Worm (Caenorhabditis elegans) whole organism, L3 larva: ENCODE measurements around the gene T26A5.2.

Experiments
- elt-3 ChIP-seq, 3 experiments: fragments of 150-350 bp in 1 of 3; sonication (generic microtip) in 2 of 3; optimal IDR thresholded peaks; 2 replicates in 2 of 3; 4 replicates in 1 of 3; lab custom pipeline; 2014 to 2017; ENCODE audit warnings: missing biosample characterization in 3 of 3, missing genetic modification characterization in 3 of 3
- mdl-1 ChIP-seq: fragments of 150-350 bp; optimal IDR thresholded peaks from 2 replicates; lab custom pipeline; 2014; ENCODE audit warnings: missing biosample characterization, missing genetic modification characterization
- nhr-77 ChIP-seq: fragments of 150-350 bp; optimal IDR thresholded peaks from 2 replicates; lab custom pipeline; 2014; ENCODE audit warnings: missing biosample characterization, missing genetic modification characterization

DNA sequence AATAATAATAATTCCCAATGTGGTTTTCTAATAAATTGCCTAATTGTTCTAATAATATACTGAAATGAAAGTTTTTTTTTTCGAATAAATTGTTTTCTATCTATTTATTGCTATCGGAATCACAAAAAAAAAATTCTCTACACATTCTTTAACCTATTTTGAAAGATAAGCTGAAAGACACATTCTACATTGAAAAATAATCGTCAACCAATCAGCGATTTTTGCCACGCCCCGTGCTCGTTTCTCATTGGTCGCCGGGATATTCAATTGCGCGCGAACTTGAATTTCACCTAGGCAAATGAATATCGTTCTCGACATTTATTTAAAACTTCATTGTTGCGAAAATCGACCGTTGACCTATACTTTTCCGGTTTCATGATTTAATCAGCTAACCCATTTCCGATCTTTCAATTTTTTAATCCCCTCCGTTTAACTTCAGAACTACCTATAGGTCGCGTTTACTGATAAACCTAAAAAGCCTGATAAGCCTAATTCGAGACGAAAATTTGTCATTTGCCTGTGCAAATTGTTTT lies 33.0 kb downstream of the T26A5.2 start, which contains the start of gene F23F12.3:
- TF ChIP-seq elt-3 (tag; optimal IDR thresholded peaks at IDR 0.05; lab: Kevin White, UChicago) (no peak), mdl-1 (tag; lab: Kevin White, UChicago) (no peak), nhr-77 (no peak)
